Fruit fly (Drosophila melanogaster) whole organism, embryonic: ENCODE data around the gene CG17239.

Experiments used
- Awh ChIP-seq: fragments of 200-800 bp; sonication (Bioruptor generic); IDR thresholded peaks from 2 replicates; pipeline ENCODE4, ENCODE4 v1.3.6; 2022; ENCODE audit warnings: missing biosample characterization, missing genetic modification characterization
- C15 ChIP-seq: fragments of 200-800 bp; sonication (Bioruptor generic); IDR thresholded peaks from 3 replicates; pipeline ENCODE4 v1.3.6; 2022; ENCODE audit warnings: missing biosample characterization, missing genetic modification characterization
- CG12391 ChIP-seq: fragments of 200-800 bp; sonication (Bioruptor generic); optimal IDR thresholded peaks from 3 replicates; lab custom pipeline; 2018; ENCODE audit warnings: missing biosample characterization, mild to moderate bottlenecking, missing genetic modification characterization, moderate library complexity
- CG14710 ChIP-seq: fragments of 200-800 bp; sonication (Bioruptor generic); optimal IDR thresholded peaks from 3 replicates; lab custom pipeline; 2019; ENCODE audit warnings: missing biosample characterization, mild to moderate bottlenecking, missing genetic modification characterization, moderate library complexity
- CG14860 ChIP-seq: fragments of 200-800 bp; sonication (Bioruptor generic); IDR thresholded peaks from 3 replicates; pipeline ENCODE4 v1.3.6; 2022; ENCODE audit warnings: missing biosample characterization, missing genetic modification characterization; ENCODE audit not compliant: partially characterized antibody
- CG15269 ChIP-seq: fragments of 200-800 bp; sonication (Bioruptor generic); optimal IDR thresholded peaks from 2 replicates; lab custom pipeline; 2018; ENCODE audit warnings: missing biosample characterization, mild to moderate bottlenecking, missing genetic modification characterization, moderate library complexity
- CG17186 ChIP-seq: fragments of 200-800 bp; sonication (Bioruptor generic); optimal IDR thresholded peaks from 3 replicates; lab custom pipeline; 2017; ENCODE audit warnings: missing biosample characterization, missing genetic modification reagents, missing genetic modification characterization
- CG17361 ChIP-seq: fragments of 200-800 bp; sonication (Bioruptor generic); IDR thresholded peaks from 3 replicates; pipeline ENCODE4 v1.3.6; 2022; ENCODE audit warnings: missing biosample characterization, missing genetic modification characterization
- CG17829 ChIP-seq: fragments of 200-800 bp; optimal IDR thresholded peaks from 2 replicates; lab custom pipeline; 2019; ENCODE audit warnings: missing biosample characterization, mild to moderate bottlenecking, missing genetic modification characterization, moderate library complexity
- CG18599 ChIP-seq: fragments of 200-800 bp; sonication (Bioruptor generic); optimal IDR thresholded peaks from 3 replicates; lab custom pipeline; 2017; ENCODE audit warnings: missing biosample characterization, missing genetic modification characterization, mild to moderate bottlenecking, moderate library complexity, missing genetic modification reagents
- CG33557 ChIP-seq: fragments of 200-800 bp; sonication (Bioruptor generic); optimal IDR thresholded peaks from 2 replicates; lab custom pipeline; 2019; ENCODE audit warnings: missing biosample characterization, mild to moderate bottlenecking, missing genetic modification characterization, moderate library complexity
- CG6791 ChIP-seq: fragments of 200-800 bp; sonication (Bioruptor generic); IDR thresholded peaks from 3 replicates; pipeline ENCODE4 v1.3.6; 2022; ENCODE audit warnings: missing biosample characterization, missing genetic modification characterization; ENCODE audit not compliant: partially characterized antibody
- CG7372 ChIP-seq: fragments of 200-800 bp; sonication (Bioruptor generic); IDR thresholded peaks from 2 replicates; pipeline ENCODE4 v1.3.6; 2022; ENCODE audit warnings: missing biosample characterization, missing genetic modification characterization
- CG8089 ChIP-seq: fragments of 200-800 bp; sonication (Bioruptor generic); optimal IDR thresholded peaks from 3 replicates; lab custom pipeline; 2016; ENCODE audit warnings: missing biosample characterization, missing genetic modification characterization
- CG8281 ChIP-seq: fragments of 200-800 bp; sonication (Bioruptor generic); optimal IDR thresholded peaks from 2 replicates; lab custom pipeline; 2018; ENCODE audit warnings: missing biosample characterization, mild to moderate bottlenecking, missing genetic modification characterization, moderate library complexity
- CkIIα-i1 ChIP-seq: fragments of 200-800 bp; sonication (Bioruptor generic); IDR thresholded peaks from 2 replicates; pipeline ENCODE4 v1.3.6; 2022; ENCODE audit warnings: missing biosample characterization, missing genetic modification characterization
- Dfd ChIP-seq, 2 experiments: fragments of >200 bp; optimal IDR thresholded peaks; 2 replicates each; lab custom pipeline; 2017; ENCODE audit warnings: missing biosample characterization in 2 of 2, missing genetic modification characterization in 2 of 2
- Dll ChIP-seq: fragments of 200-800 bp; sonication (Bioruptor generic); IDR thresholded peaks from 4 replicates; pipeline ENCODE4 v1.3.6; 2022; ENCODE audit warnings: missing biosample characterization, missing genetic modification characterization; ENCODE audit not compliant: partially characterized antibody
- Dp ChIP-seq: fragments of 200-800 bp; sonication (Bioruptor generic); optimal IDR thresholded peaks from 2 replicates; lab custom pipeline; 2018; ENCODE audit warnings: missing biosample characterization, mild to moderate bottlenecking, missing genetic modification characterization, moderate library complexity
- E2f2 ChIP-seq: fragments of 200-800 bp; sonication (Bioruptor generic); IDR thresholded peaks from 2 replicates; pipeline ENCODE4 v1.3.6; 2022; ENCODE audit warnings: missing biosample characterization, missing genetic modification characterization
- H2.0 ChIP-seq: fragments of 200-800 bp; sonication (Bioruptor generic); IDR thresholded peaks from 2 replicates; pipeline ENCODE4 v1.3.6; 2022; ENCODE audit warnings: missing biosample characterization, missing genetic modification characterization
- Hr39 ChIP-seq: fragments of >200 bp; optimal IDR thresholded peaks from 2 replicates; lab custom pipeline; 2017
- Kr ChIP-seq: fragments of 200-800 bp; sonication (Bioruptor generic); optimal IDR thresholded peaks from 2 replicates; lab custom pipeline; 2017; ENCODE audit warnings: missing biosample characterization, mild to moderate bottlenecking, missing genetic modification characterization
- Lhr ChIP-seq: fragments of 200-800 bp; sonication (Bioruptor generic); optimal IDR thresholded peaks from 3 replicates; lab custom pipeline; 2017; ENCODE audit warnings: mild to moderate bottlenecking, missing biosample characterization, missing genetic modification reagents, missing genetic modification characterization
- Nf-YA ChIP-seq: fragments of 200-800 bp; sonication (Bioruptor generic); IDR thresholded peaks from 2 replicates; pipeline ENCODE4 v1.3.6; 2022; ENCODE audit warnings: missing biosample characterization, missing genetic modification characterization
- Nf-YC ChIP-seq: fragments of 200-800 bp; optimal IDR thresholded peaks from 3 replicates; lab custom pipeline; 2019; ENCODE audit warnings: missing biosample characterization, mild to moderate bottlenecking, missing genetic modification characterization, moderate library complexity
- NfI ChIP-seq: fragments of 200-800 bp; sonication (Bioruptor generic); optimal IDR thresholded peaks from 3 replicates; lab custom pipeline; 2018; ENCODE audit warnings: missing biosample characterization, mild to moderate bottlenecking, missing genetic modification characterization, moderate library complexity
- Pdp1 ChIP-seq, 2 experiments: fragments of 200-800 bp; sonication (Bioruptor generic); optimal IDR thresholded peaks; 3 replicates each; lab custom pipeline; 2016; ENCODE audit warnings: missing biosample characterization in 2 of 2, missing genetic modification characterization in 2 of 2, mild to moderate bottlenecking in 1 of 2, moderate library complexity in 1 of 2
- Sry-δ ChIP-seq: fragments of 200-800 bp; sonication (Bioruptor generic); optimal IDR thresholded peaks from 2 replicates; lab custom pipeline; 2016; ENCODE audit warnings: missing biosample characterization, missing genetic modification characterization
- Taf1 ChIP-seq: fragments of 200-800 bp; sonication (Bioruptor generic); IDR thresholded peaks from 2 replicates; pipeline ENCODE4 v1.3.6; 2022; ENCODE audit warnings: missing biosample characterization, missing genetic modification characterization
- Xbp1 ChIP-seq: fragments of 200-800 bp; sonication (Bioruptor generic); optimal IDR thresholded peaks from 3 replicates; lab custom pipeline; 2016; ENCODE audit warnings: missing biosample characterization, mild to moderate bottlenecking, missing genetic modification characterization
- al ChIP-seq: fragments of 200-800 bp; sonication (Bioruptor generic); IDR thresholded peaks from 2 replicates; pipeline ENCODE4 v1.3.6; 2022; ENCODE audit warnings: missing biosample characterization, missing genetic modification characterization
- bab2 ChIP-seq: fragments of 200-800 bp; sonication (Bioruptor generic); optimal IDR thresholded peaks from 2 replicates; lab custom pipeline; 2016; ENCODE audit warnings: missing biosample characterization, missing genetic modification characterization
- bsh ChIP-seq, 2 experiments: fragments of 200-800 bp; sonication (Bioruptor generic); optimal IDR thresholded peaks; 2 replicates each; lab custom pipeline; 2017 to 2018; ENCODE audit warnings: mild to moderate bottlenecking in 2 of 2, missing biosample characterization in 2 of 2, missing genetic modification characterization in 2 of 2, moderate library complexity in 1 of 2
- chinmo ChIP-seq: fragments of 200-800 bp; sonication (Bioruptor generic); IDR thresholded peaks from 4 replicates; pipeline ENCODE4 v1.3.6; 2022; ENCODE audit warnings: missing biosample characterization, missing genetic modification characterization; ENCODE audit not compliant: partially characterized antibody
- ems ChIP-seq: fragments of 200-800 bp; sonication (Bioruptor generic); optimal IDR thresholded peaks from 3 replicates; lab custom pipeline; 2016; ENCODE audit warnings: missing biosample characterization, missing genetic modification characterization
- exex ChIP-seq: fragments of 200-800 bp; sonication (Bioruptor generic); optimal IDR thresholded peaks from 4 replicates; lab custom pipeline; 2018; ENCODE audit warnings: missing biosample characterization, mild to moderate bottlenecking, missing genetic modification characterization, moderate library complexity
- grn ChIP-seq: fragments of 200-800 bp; sonication (Bioruptor generic); optimal IDR thresholded peaks from 3 replicates; lab custom pipeline; 2017; ENCODE audit warnings: missing biosample characterization, missing genetic modification characterization
- gt ChIP-seq: fragments of 200-800 bp; sonication (Bioruptor generic); IDR thresholded peaks from 2 replicates; pipeline ENCODE4 v1.3.6; 2022; ENCODE audit warnings: missing biosample characterization, missing genetic modification characterization
- ham ChIP-seq: fragments of 200-800 bp; sonication (Bioruptor generic); IDR thresholded peaks from 2 replicates; pipeline ENCODE4 v1.3.6; 2022; ENCODE audit warnings: missing biosample characterization, missing genetic modification characterization
- hth ChIP-seq: fragments of >200 bp; optimal IDR thresholded peaks from 2 replicates; lab custom pipeline; 2017; ENCODE audit warnings: inconsistent platforms
- knrl ChIP-seq: fragments of 200-800 bp; sonication (Bioruptor generic); IDR thresholded peaks from 3 replicates; pipeline ENCODE4 v1.3.6; 2022; ENCODE audit warnings: missing biosample characterization, missing genetic modification characterization; ENCODE audit not compliant: partially characterized antibody
- luna ChIP-seq: fragments of 200-800 bp; sonication (Bioruptor generic); optimal IDR thresholded peaks from 2 replicates; lab custom pipeline; 2016; ENCODE audit warnings: missing biosample characterization, missing genetic modification characterization
- maf-S ChIP-seq: fragments of 200-800 bp; sonication (Bioruptor generic); optimal IDR thresholded peaks from 2 replicates; lab custom pipeline; 2016; ENCODE audit warnings: missing biosample characterization, missing genetic modification characterization
- p53 ChIP-seq: fragments of 200-800 bp; sonication (Bioruptor generic); optimal IDR thresholded peaks from 2 replicates; lab custom pipeline; 2016; ENCODE audit warnings: missing biosample characterization, missing genetic modification characterization
- pzg ChIP-seq: fragments of 200-800 bp; sonication (Bioruptor generic); optimal IDR thresholded peaks from 3 replicates; lab custom pipeline; 2018; ENCODE audit warnings: missing biosample characterization, mild to moderate bottlenecking, missing genetic modification characterization, moderate library complexity
- sens-2 ChIP-seq: fragments of 200-800 bp; sonication (Bioruptor generic); IDR thresholded peaks from 2 replicates; pipeline ENCODE4 v1.3.6; 2022; ENCODE audit warnings: missing biosample characterization, missing genetic modification characterization
- wek ChIP-seq: fragments of 200-800 bp; sonication (Bioruptor generic); optimal IDR thresholded peaks from 3 replicates; lab custom pipeline; 2018; ENCODE audit warnings: missing biosample characterization, mild to moderate bottlenecking, missing genetic modification characterization, moderate library complexity
- zen ChIP-seq: fragments of 200-800 bp; sonication (Bioruptor generic); optimal IDR thresholded peaks from 3 replicates; lab custom pipeline; 2018; ENCODE audit warnings: missing biosample characterization, mild to moderate bottlenecking, missing genetic modification characterization, moderate library complexity

The CG17239 gene

dm6 chr2L:2239284-2239683 lies 12.9 kb downstream of the CG17239 start, which contains the start of gene Tengl2:
Tengl2 (minus strand) TSS chr2L:2239384.
- TF ChIP-seq Sry-δ (GFP tag; lab: Kevin White, UChicago) (no peak), CG6791 (no peak), CG12391 (tag; lab: Kevin White, UChicago) (no peak), exex (tag; lab: Kevin White, UChicago) (no peak), NfI (GFP tag; lab: Kevin White, UChicago) (no peak), bsh (GFP tag; optimal IDR thresholded peaks at IDR 0.05; lab: Kevin White, UChicago) (no peak), sens-2 (GFP tag; lab: Robert Waterston, UW) (no peak), Dll (GFP tag; lab: Robert Waterston, UW) (no peak), Nf-YA (GFP tag; lab: Robert Waterston, UW) (no peak), Taf1 (GFP tag; lab: Robert Waterston, UW) (no peak), Awh (GFP tag; lab: Robert Waterston, UW) (no peak), C15 (GFP tag; lab: Robert Waterston, UW) (no peak), CG18599 (no peak), CG7372 (no peak), Lhr (no peak), al (GFP tag; lab: Robert Waterston, UW) (no peak), CG8281 (tag; lab: Kevin White, UChicago) (no peak), luna (no peak), gt (GFP tag; lab: Robert Waterston, UW) (no peak)

DNA sequence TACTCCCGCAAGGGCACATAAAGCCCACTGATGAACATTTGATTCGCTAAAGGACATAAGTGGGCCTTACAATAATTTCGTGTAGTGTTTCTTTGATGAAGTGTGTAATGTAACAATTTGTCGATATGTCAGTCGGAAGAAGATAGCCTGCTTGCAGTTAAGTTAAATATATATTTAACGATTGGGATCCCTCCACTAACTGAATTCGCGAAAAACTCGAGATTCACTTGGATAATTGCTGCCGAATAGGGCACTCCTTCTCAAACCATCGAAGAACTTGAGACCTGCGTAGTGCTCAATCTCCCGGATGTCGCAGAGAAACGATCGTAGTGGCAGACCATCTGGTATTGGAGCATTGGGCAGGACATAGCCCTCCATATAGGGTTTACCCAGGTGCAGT lies 14.0 kb downstream of the CG17239 start, which contains the start of gene Tengl3:
TSS of gene Tengl3 (minus strand) at position 101 of the 400 bp plus-strand sequence.
- TF ChIP-seq CG15269: no peak
- TF ChIP-seq ems (GFP tag; lab: Kevin White, UChicago): no peak
- TF ChIP-seq CkIIα-i1 (GFP tag; lab: Robert Waterston, UW): no peak
- TF ChIP-seq CG8089 (GFP tag; lab: Kevin White, UChicago): no peak

dm6 chr2L:2236722-2237121 lies 15.4 kb downstream of the CG17239 start, which contains the start of gene Sec24CD:
Sec24CD (minus strand) TSS chr2L:2236844.
- peak; percentile 84 for TF ChIP-seq pzg (GFP tag; lab: Kevin White, UChicago)
- TF ChIP-seq Hr39 (lab: Kevin White, UChicago): no peak
- TF ChIP-seq Nf-YC (tag; lab: Kevin White, UChicago): no peak
- no peak for TF ChIP-seq maf-S (GFP tag; lab: Kevin White, UChicago)
- peak; percentile 97 for TF ChIP-seq chinmo
- peak; percentile 89 for TF ChIP-seq Dll (GFP tag; lab: Robert Waterston, UW)
- TF ChIP-seq CG18599: no peak
- TF ChIP-seq wek (GFP tag; lab: Kevin White, UChicago): no peak
- peak; percentile 79 for TF ChIP-seq Xbp1 (GFP tag; lab: Kevin White, UChicago)
- peak; percentile 24 for TF ChIP-seq zen (tag; lab: Kevin White, UChicago)
- TF ChIP-seq Dfd (GFP tag; optimal IDR thresholded peaks at IDR 0.05; lab: Kevin White, UChicago): no peak
- no peak for TF ChIP-seq hth (lab: Kevin White, UChicago)
- TF ChIP-seq bab2 (GFP tag; lab: Kevin White, UChicago): no peak
- TF ChIP-seq E2f2: peak; percentile 38
- TF ChIP-seq CG14860: peak; percentile 91
- peak; percentile 33 for TF ChIP-seq CG17829 (tag; lab: Kevin White, UChicago)
- no peak for TF ChIP-seq CG15269
- no peak for TF ChIP-seq Kr
- no peak for TF ChIP-seq CG17361 (GFP tag; lab: Robert Waterston, UW)
- TF ChIP-seq CG33557 (GFP tag; lab: Kevin White, UChicago): peak; percentile 19
- no peak for TF ChIP-seq ham (GFP tag; lab: Robert Waterston, UW)
- TF ChIP-seq Pdp1 (GFP tag; optimal IDR thresholded peaks at IDR 0.05; lab: Kevin White, UChicago): no peak
- TF ChIP-seq p53: no peak
- TF ChIP-seq knrl: peak; percentile 59; the same call in 2 of the 3 replicates
- no peak for TF ChIP-seq H2.0 (GFP tag; lab: Robert Waterston, UW)
- peak; percentile 43 for TF ChIP-seq Dp (GFP tag; lab: Kevin White, UChicago)
- TF ChIP-seq CG17186 (GFP tag; lab: Kevin White, UChicago): peak; percentile 10
- peak; percentile 51 for TF ChIP-seq CG14710 (tag; lab: Kevin White, UChicago)
- TF ChIP-seq grn (GFP tag; lab: Kevin White, UChicago): no peak
